Worm (Caenorhabditis elegans) whole organism, mixed stage, embryonic: ENCODE measurements around the gene srh-105.

Experiments
- M03D4.4 ChIP-seq: sonication (generic microtip); optimal IDR thresholded peaks from 2 replicates; lab custom pipeline; 2017; ENCODE audit warnings: mild to moderate bottlenecking, missing genetic modification characterization, missing compliant biosample characterization
- bed-3 ChIP-seq: fragments of 200-800 bp; sonication (Bioruptor generic); optimal IDR thresholded peaks from 3 replicates; lab custom pipeline; 2018; ENCODE audit warnings: mild to moderate bottlenecking, missing genetic modification characterization, moderate library complexity, missing compliant biosample characterization
- blmp-1 ChIP-seq: fragments of 150-350 bp; optimal IDR thresholded peaks from 2 replicates; lab custom pipeline; 2014; ENCODE audit warnings: missing biosample characterization, missing genetic modification characterization
- ceh-39 ChIP-seq: fragments of 150-350 bp; optimal IDR thresholded peaks from 2 replicates; lab custom pipeline; 2014; ENCODE audit warnings: missing biosample characterization, missing genetic modification characterization
- ceh-43 ChIP-seq: fragments of 200-800 bp; sonication (Bioruptor generic); optimal IDR thresholded peaks from 2 replicates; lab custom pipeline; 2018; ENCODE audit warnings: mild to moderate bottlenecking, missing genetic modification characterization, moderate library complexity, missing compliant biosample characterization
- ceh-83 ChIP-seq: fragments of 200-800 bp; sonication (Bioruptor generic); optimal IDR thresholded peaks from 2 replicates; lab custom pipeline; 2018; ENCODE audit warnings: mild to moderate bottlenecking, missing genetic modification characterization, missing compliant biosample characterization
- ces-1 ChIP-seq: fragments of 150-350 bp; optimal IDR thresholded peaks from 2 replicates; lab custom pipeline; 2014; ENCODE audit warnings: missing biosample characterization, missing genetic modification reagents, missing genetic modification characterization
- cnd-1 ChIP-seq: fragments of 200-800 bp; sonication (Bioruptor generic); optimal IDR thresholded peaks from 2 replicates; lab custom pipeline; 2018; ENCODE audit warnings: mild to moderate bottlenecking, missing genetic modification characterization, missing compliant biosample characterization
- drap-1 ChIP-seq: fragments of 200-800 bp; sonication (Bioruptor generic); optimal IDR thresholded peaks from 3 replicates; lab custom pipeline; 2018; ENCODE audit warnings: mild to moderate bottlenecking, missing genetic modification characterization, missing compliant biosample characterization
- elt-1 ChIP-seq: sonication (generic microtip); optimal IDR thresholded peaks from 2 replicates; lab custom pipeline; 2017; ENCODE audit warnings: missing genetic modification characterization, mild to moderate bottlenecking, missing compliant biosample characterization, antibody characterized with exemption, moderate library complexity, borderline replicate concordance; ENCODE audit not compliant: insufficient read depth
- elt-3 ChIP-seq: fragments of 150-350 bp; optimal IDR thresholded peaks from 2 replicates; lab custom pipeline; 2014; ENCODE audit warnings: missing biosample characterization, missing genetic modification characterization
- flh-1 ChIP-seq: fragments of 200-800 bp; sonication (Bioruptor generic); optimal IDR thresholded peaks from 2 replicates; lab custom pipeline; 2018; ENCODE audit warnings: mild to moderate bottlenecking, missing genetic modification characterization, moderate library complexity, missing compliant biosample characterization
- ham-2 ChIP-seq: fragments of 200-800 bp; sonication (Bioruptor generic); optimal IDR thresholded peaks from 2 replicates; lab custom pipeline; 2018; ENCODE audit warnings: mild to moderate bottlenecking, missing genetic modification characterization, missing compliant biosample characterization
- hlh-1 ChIP-seq: fragments of 150-350 bp; optimal IDR thresholded peaks from 2 replicates; lab custom pipeline; 2014; ENCODE audit warnings: missing biosample characterization, missing genetic modification reagents, missing genetic modification characterization
- lin-13 ChIP-seq: fragments of 150-350 bp; optimal IDR thresholded peaks from 2 replicates; lab custom pipeline; 2014; ENCODE audit warnings: missing biosample characterization, missing genetic modification characterization
- lin-32 ChIP-seq: fragments of 200-800 bp; sonication (Bioruptor generic); optimal IDR thresholded peaks from 2 replicates; lab custom pipeline; 2018; ENCODE audit warnings: mild to moderate bottlenecking, missing genetic modification characterization, missing compliant biosample characterization
- lsy-2 ChIP-seq: fragments of 150-350 bp; optimal IDR thresholded peaks from 2 replicates; lab custom pipeline; 2014; ENCODE audit warnings: missing biosample characterization, missing genetic modification characterization
- mab-5 ChIP-seq: fragments of 150-350 bp; optimal IDR thresholded peaks from 2 replicates; lab custom pipeline; 2014; ENCODE audit warnings: missing biosample characterization, missing genetic modification characterization
- mep-1 ChIP-seq: fragments of 150-350 bp; optimal IDR thresholded peaks from 2 replicates; lab custom pipeline; 2017; ENCODE audit warnings: missing biosample characterization, missing genetic modification reagents, missing genetic modification characterization, inconsistent platforms
- mls-2 ChIP-seq: sonication (generic microtip); optimal IDR thresholded peaks from 2 replicates; lab custom pipeline; 2016; ENCODE audit warnings: mild to moderate bottlenecking, missing genetic modification characterization, moderate library complexity, missing compliant biosample characterization
- nhr-12 ChIP-seq: fragments of 150-350 bp; optimal IDR thresholded peaks from 2 replicates; lab custom pipeline; 2014; ENCODE audit warnings: missing biosample characterization, missing genetic modification characterization
- nhr-2 ChIP-seq: fragments of 150-350 bp; optimal IDR thresholded peaks from 2 replicates; lab custom pipeline; 2014; ENCODE audit warnings: missing biosample characterization, missing genetic modification characterization
- nhr-237 ChIP-seq: fragments of 150-350 bp; optimal IDR thresholded peaks from 2 replicates; lab custom pipeline; 2014; ENCODE audit warnings: missing biosample characterization, missing genetic modification characterization
- nhr-28 ChIP-seq: fragments of 150-350 bp; optimal IDR thresholded peaks from 2 replicates; lab custom pipeline; 2014; ENCODE audit warnings: missing biosample characterization, missing genetic modification characterization
- nhr-76 ChIP-seq: sonication (generic microtip); optimal IDR thresholded peaks from 2 replicates; lab custom pipeline; 2017; ENCODE audit warnings: missing biosample characterization, missing genetic modification characterization
- pha-4 ChIP-seq: fragments of 150-350 bp; optimal IDR thresholded peaks from 2 replicates; lab custom pipeline; 2018; ENCODE audit warnings: missing biosample characterization, missing genetic modification reagents, missing genetic modification characterization
- sem-2 ChIP-seq: fragments of 200-800 bp; sonication (Bioruptor generic); optimal IDR thresholded peaks from 2 replicates; lab custom pipeline; 2018; ENCODE audit warnings: mild to moderate bottlenecking, missing genetic modification characterization, missing compliant biosample characterization
- snpc-4 ChIP-seq: fragments of 150-350 bp; optimal IDR thresholded peaks from 2 replicates; lab custom pipeline; 2014; ENCODE audit warnings: missing biosample characterization, missing genetic modification characterization
- sptf-1 ChIP-seq: sonication (generic microtip); optimal IDR thresholded peaks from 2 replicates; lab custom pipeline; 2017; ENCODE audit warnings: mild to moderate bottlenecking, missing genetic modification characterization, moderate library complexity, missing compliant biosample characterization
- tbx-8 ChIP-seq: fragments of 200-800 bp; sonication (Bioruptor generic); optimal IDR thresholded peaks from 2 replicates; lab custom pipeline; 2018; ENCODE audit warnings: mild to moderate bottlenecking, missing genetic modification characterization, moderate library complexity, missing compliant biosample characterization
- unc-120 ChIP-seq: sonication (generic microtip); optimal IDR thresholded peaks from 2 replicates; lab custom pipeline; 2017; ENCODE audit warnings: missing genetic modification characterization, missing compliant biosample characterization; ENCODE audit not compliant: poor library complexity, severe bottlenecking
- unc-39 ChIP-seq: fragments of 150-350 bp; optimal IDR thresholded peaks from 2 replicates; lab custom pipeline; 2014; ENCODE audit warnings: missing biosample characterization, missing genetic modification characterization
- unc-62 ChIP-seq: fragments of 150-350 bp; optimal IDR thresholded peaks from 2 replicates; lab custom pipeline; 2014; ENCODE audit warnings: missing biosample characterization, missing genetic modification reagents, missing genetic modification characterization
- zip-8 ChIP-seq: fragments of 150-350 bp; optimal IDR thresholded peaks from 2 replicates; lab custom pipeline; 2014; ENCODE audit warnings: missing biosample characterization, missing genetic modification characterization
- ztf-11 ChIP-seq: fragments of 150-350 bp; optimal IDR thresholded peaks from 2 replicates; lab custom pipeline; 2014; ENCODE audit warnings: missing biosample characterization, missing genetic modification characterization

Gene srh-105

DNA sequence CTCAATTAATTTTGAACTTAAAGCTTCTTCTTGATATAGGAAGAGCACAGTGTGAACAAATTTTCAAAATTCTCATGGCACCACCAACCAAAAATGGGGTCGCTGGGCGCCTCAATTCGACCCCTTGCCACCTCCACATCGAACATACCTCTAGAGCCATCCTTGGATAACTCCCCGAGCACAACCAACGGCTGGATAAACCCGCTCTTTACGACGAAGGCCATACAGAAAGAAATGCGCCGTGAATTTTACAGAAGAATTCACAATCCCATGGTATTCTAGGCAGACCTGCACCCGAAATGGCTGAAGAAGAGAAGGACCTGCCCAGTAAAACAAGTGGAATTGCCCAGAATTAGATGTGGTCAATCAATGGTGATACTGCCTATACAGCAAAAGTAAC is 6.5 kb downstream of the srh-105 start:
- no peak for TF ChIP-seq nhr-12 (tag; lab: Kevin White, UChicago)
- TF ChIP-seq, all 35 proteins: peak for 0

DNA sequence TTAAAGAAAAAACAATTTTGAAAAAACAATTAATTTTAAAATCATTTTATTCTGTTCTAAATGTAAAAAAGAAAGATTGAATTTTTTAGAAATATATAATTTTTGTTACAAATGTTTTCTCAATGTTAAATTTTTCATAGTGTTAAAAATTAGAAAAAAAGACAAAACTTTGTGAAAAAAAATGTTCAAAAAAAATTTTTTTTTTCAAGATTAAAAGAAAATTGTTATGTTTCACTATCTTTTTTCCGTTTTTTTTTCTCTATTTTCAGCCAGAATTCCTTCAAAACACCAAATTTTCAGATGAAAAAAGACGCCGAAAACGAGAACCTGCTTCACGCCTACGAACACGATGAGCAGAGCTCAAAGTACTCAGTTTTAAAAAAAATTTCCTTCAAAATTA is 14.0 kb downstream of the srh-105 start, which contains the start of gene sms-5:
TSS of gene sms-5 (plus strand) at position 301 of the 400 bp plus-strand sequence.
- TF ChIP-seq nhr-28 (tag; lab: Kevin White, UChicago) (no peak), sptf-1 (tag; lab: Kevin White, UChicago) (no peak), nhr-76 (tag; lab: Kevin White, UChicago) (no peak), pha-4 (tag; lab: Kevin White, UChicago) (no peak), nhr-237 (tag; lab: Kevin White, UChicago) (no peak), snpc-4 (tag; lab: Kevin White, UChicago) (no peak), unc-120 (tag; lab: Kevin White, UChicago) (no peak), ham-2 (GFP tag; lab: Kevin White, UChicago) (no peak), unc-39 (tag; lab: Kevin White, UChicago) (no peak), mab-5 (tag; lab: Kevin White, UChicago) (no peak), cnd-1 (tag; lab: Kevin White, UChicago) (no peak), ceh-83 (GFP tag; lab: Kevin White, UChicago) (no peak), M03D4.4 (tag; lab: Kevin White, UChicago) (no peak), ceh-43 (GFP tag; lab: Kevin White, UChicago) (no peak), drap-1 (GFP tag; lab: Kevin White, UChicago) (no peak), ztf-11 (tag; lab: Kevin White, UChicago) (no peak)

DNA sequence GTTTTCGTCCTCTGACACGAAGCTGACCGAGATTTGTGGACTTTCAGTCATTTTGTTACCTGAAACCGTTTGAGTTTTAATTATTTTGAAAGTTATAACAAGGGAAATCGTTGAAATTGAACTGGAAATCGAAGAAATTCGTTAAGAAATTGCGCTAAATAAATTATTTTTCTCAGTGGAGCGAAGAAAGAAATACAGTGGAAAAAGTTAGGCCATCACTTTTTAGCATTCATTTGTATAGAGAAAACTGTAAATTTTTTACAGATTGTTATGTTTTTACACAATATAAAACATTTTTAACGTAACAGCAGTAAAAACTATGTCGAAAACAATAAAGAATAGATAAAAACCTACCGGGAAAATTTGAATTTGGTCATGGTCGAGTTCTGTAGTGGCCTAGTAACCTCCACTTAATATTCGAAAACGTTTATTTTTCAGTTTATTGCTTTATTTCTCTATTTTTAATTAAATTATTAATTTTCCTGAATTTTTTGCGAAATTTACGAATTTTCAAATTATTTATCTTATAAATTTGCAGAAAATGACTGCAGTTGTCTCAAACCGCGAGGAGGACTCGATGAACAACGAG is 24.7 kb downstream of the srh-105 start, which contains the start of the genes gldi-1 and prp-21:
TSS of gene gldi-1 (minus strand) at position 51 of the 589 bp plus-strand sequence.
TSS of gene prp-21 (plus strand) at position 539 of the 589 bp plus-strand sequence.
- peak; percentile 92 for TF ChIP-seq ces-1 (GFP tag; lab: Kevin White, UChicago)
- TF ChIP-seq pha-4 (tag; lab: Kevin White, UChicago) = no peak
- peak; percentile 10 for TF ChIP-seq lsy-2 (tag; lab: Kevin White, UChicago)

DNA sequence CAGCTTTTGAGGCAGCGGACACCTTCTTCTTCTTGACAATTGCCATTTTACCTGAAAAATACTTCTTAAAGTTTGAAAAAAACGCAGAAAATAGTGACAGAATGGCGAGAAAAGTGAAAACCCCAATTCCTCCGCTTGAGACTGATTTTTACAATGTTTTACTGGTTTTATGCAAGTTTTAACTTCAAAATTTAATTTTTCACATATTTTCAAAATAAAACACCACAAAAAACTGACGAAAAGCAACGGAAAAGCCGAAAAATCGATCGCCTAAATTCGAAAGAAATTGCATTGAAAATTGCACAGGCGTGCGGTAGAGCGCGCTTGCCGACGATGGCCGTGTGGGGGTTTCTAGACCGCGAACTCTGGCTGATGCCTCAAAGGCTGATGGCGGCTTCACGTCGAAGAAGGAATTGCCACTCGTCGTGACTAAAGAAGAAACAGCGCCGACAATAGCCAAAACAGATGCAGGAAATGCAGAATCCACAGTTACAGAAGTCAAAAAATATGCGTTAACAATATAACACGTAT is 33.2 kb downstream of the srh-105 start, which contains the start of gene nsun-1:
TSS of gene nsun-1 (minus strand) at position 51 of the 531 bp plus-strand sequence.
- TF ChIP-seq mls-2 (tag; lab: Kevin White, UChicago) (peak; percentile 43), unc-39 (tag; lab: Kevin White, UChicago) (no peak), hlh-1 (tag; lab: Kevin White, UChicago) (no peak), flh-1 (no peak), snpc-4 (tag; lab: Kevin White, UChicago) (no peak), M03D4.4 (tag; lab: Kevin White, UChicago) (no peak), mep-1 (tag; lab: Kevin White, UChicago) (peak; percentile 41), tbx-8 (GFP tag; lab: Kevin White, UChicago) (no peak), ztf-11 (tag; lab: Kevin White, UChicago) (peak; percentile 7), drap-1 (GFP tag; lab: Kevin White, UChicago) (no peak), nhr-237 (tag; lab: Kevin White, UChicago) (no peak), unc-120 (tag; lab: Kevin White, UChicago) (peak; percentile 41), nhr-28 (tag; lab: Kevin White, UChicago) (no peak), blmp-1 (tag; lab: Kevin White, UChicago) (no peak), ceh-43 (GFP tag; lab: Kevin White, UChicago) (no peak), ces-1 (GFP tag; lab: Kevin White, UChicago) (peak; percentile 74), sptf-1 (tag; lab: Kevin White, UChicago) (peak; percentile 67), cnd-1 (tag; lab: Kevin White, UChicago) (no peak), pha-4 (tag; lab: Kevin White, UChicago) (peak; percentile 9), unc-62 (no peak), mab-5 (tag; lab: Kevin White, UChicago) (no peak), bed-3 (GFP tag; lab: Kevin White, UChicago) (no peak), elt-1 (tag; lab: Kevin White, UChicago) (no peak), elt-3 (no peak), ceh-83 (GFP tag; lab: Kevin White, UChicago) (no peak), lin-32 (GFP tag; lab: Kevin White, UChicago) (no peak), nhr-2 (tag; lab: Kevin White, UChicago) (no peak), sem-2 (GFP tag; lab: Kevin White, UChicago) (no peak), nhr-12 (tag; lab: Kevin White, UChicago) (no peak), lin-13 (tag; lab: Kevin White, UChicago) (no peak), lsy-2 (tag; lab: Kevin White, UChicago) (peak; percentile 50), ceh-39 (tag; lab: Kevin White, UChicago) (no peak), ham-2 (GFP tag; lab: Kevin White, UChicago) (no peak), nhr-76 (tag; lab: Kevin White, UChicago) (no peak), zip-8 (tag; lab: Kevin White, UChicago) (no peak)
